Fruit fly (Drosophila melanogaster): ENCODE results near the gene Cpr67B.

The Cpr67B gene

DNA sequence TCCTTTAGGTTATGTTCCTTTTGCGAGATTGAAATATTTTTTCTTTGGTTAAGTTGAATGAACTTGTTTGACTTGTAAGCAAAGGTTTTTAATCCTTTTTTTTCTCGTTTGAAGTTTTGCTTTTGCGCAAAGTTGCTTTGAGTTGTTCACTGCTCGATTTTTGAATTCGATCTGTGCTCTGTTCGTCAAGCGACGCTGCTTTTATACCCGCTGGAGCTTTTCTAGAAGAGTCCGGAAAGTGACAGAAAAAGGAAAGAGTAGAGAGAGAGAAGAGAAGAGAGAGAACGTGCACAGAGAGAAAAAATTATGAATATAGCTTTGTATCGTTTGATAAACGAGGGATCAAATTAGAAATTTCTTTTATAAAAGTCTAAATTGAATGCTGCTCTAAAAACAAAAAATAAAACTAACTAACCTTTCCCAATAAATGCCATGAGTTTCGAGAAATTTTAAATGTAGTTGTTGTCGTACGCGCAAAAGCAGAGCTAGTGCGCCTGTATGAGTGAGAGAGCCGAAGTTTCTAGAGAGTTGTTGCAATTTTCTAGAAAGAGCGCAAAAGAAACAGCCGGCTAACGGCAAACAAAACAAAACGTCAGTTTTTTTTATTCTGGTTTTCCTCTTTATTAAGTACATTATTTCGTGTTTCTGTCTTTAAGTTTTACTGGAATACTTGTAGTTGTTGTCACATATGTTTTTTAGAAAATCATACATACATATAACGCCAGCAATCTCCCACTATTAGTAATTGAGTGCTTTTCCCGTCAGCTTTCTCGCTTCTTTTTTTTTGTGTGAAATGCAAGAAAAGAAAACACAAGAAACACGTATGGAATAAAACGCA, 27.2 kb upstream of the Cpr67B start, which contains the start of gene Hsp26 (continued):
- TF ChIP-seq trem (tag; optimal IDR thresholded peaks at IDR 0.05), result peak; percentile 54
- TF ChIP-seq CG13624 (GFP tag; optimal IDR thresholded peaks at IDR 0.05), result peak; percentile 87
- TF ChIP-seq Lim3 (GFP tag; IDR thresholded peaks at IDR 0.05), result no peak
- TF ChIP-seq caup (GFP tag; optimal IDR thresholded peaks at IDR 0.05; ENCODE audit: severe bottlenecking), result peak; percentile 83
- TF ChIP-seq Antp (GFP tag; optimal IDR thresholded peaks at IDR 0.05), result peak; percentile 86
- peak; percentile 72 for TF ChIP-seq tio (GFP tag; optimal IDR thresholded peaks at IDR 0.05)
- peak; percentile 59 for TF ChIP-seq CG11723 (GFP tag; optimal IDR thresholded peaks at IDR 0.05)
- peak; percentile 75 for TF ChIP-seq Jarid2 (GFP tag; optimal IDR thresholded peaks at IDR 0.05)
- 0 out of 2 replicates have a peak, but pooled peaks have one; percentile 22 for TF ChIP-seq CG4404 (GFP tag; IDR thresholded peaks at IDR 0.05)
- TF ChIP-seq Dip2 (GFP tag; IDR thresholded peaks at IDR 0.05), result no peak
- peak; percentile 74 for TF ChIP-seq Asciz (GFP tag; optimal IDR thresholded peaks at IDR 0.05)
- peak; percentile 38 for TF ChIP-seq sima (GFP tag; optimal IDR thresholded peaks at IDR 0.05)
- TF ChIP-seq CG11093 (GFP tag; IDR thresholded peaks at IDR 0.05), result peak; percentile 64; the same call in 2 of the 3 replicates
- TF ChIP-seq CG7556 (GFP tag; optimal IDR thresholded peaks at IDR 0.05), result peak; percentile 89
- TF ChIP-seq CG15601 (tag; optimal IDR thresholded peaks at IDR 0.05), result peak; percentile 85
- TF ChIP-seq CG32772 (GFP tag; IDR thresholded peaks at IDR 0.05), result peak; percentile 71
- peak; percentile 39; the same call in 1 of the 2 replicates for TF ChIP-seq Taf1 (GFP tag; IDR thresholded peaks at IDR 0.05)
- TF ChIP-seq pb (GFP tag; optimal IDR thresholded peaks at IDR 0.05), result peak; percentile 54
- no peak for TF ChIP-seq ftz-f1 (GFP tag; optimal IDR thresholded peaks at IDR 0.05)
- no peak for TF ChIP-seq cad (GFP tag; optimal IDR thresholded peaks at IDR 0.05)
- TF ChIP-seq CG3838 (GFP tag; optimal IDR thresholded peaks at IDR 0.05), result peak; percentile 34
- peak; percentile 61 for TF ChIP-seq CG9932 (GFP tag; IDR thresholded peaks at IDR 0.05)
- TF ChIP-seq Six4 (GFP tag; optimal IDR thresholded peaks at IDR 0.05), result peak; percentile 69
- TF ChIP-seq CG10565 (GFP tag; optimal IDR thresholded peaks at IDR 0.05), result no peak
- TF ChIP-seq CG8089 (GFP tag; optimal IDR thresholded peaks at IDR 0.05), result peak; percentile 79
- TF ChIP-seq fd96Cb (tag; optimal IDR thresholded peaks at IDR 0.05), result peak; percentile 65
- peak; percentile 67 for TF ChIP-seq onecut (GFP tag; IDR thresholded peaks at IDR 0.05)
- TF ChIP-seq repo (GFP tag; optimal IDR thresholded peaks at IDR 0.05), result peak; percentile 69
- no peak for TF ChIP-seq sr (GFP tag; IDR thresholded peaks at IDR 0.05)
- peak; percentile 54 for TF ChIP-seq CG15514 (GFP tag; optimal IDR thresholded peaks at IDR 0.05)
- peak; percentile 81 for TF ChIP-seq Dip3 (GFP tag; optimal IDR thresholded peaks at IDR 0.05)
- TF ChIP-seq E2f1 (GFP tag; IDR thresholded peaks at IDR 0.05), result peak; percentile 86
- TF ChIP-seq ttk (GFP tag; IDR thresholded peaks at IDR 0.05), result peak; percentile 73
- TF ChIP-seq CG3726 (GFP tag; IDR thresholded peaks at IDR 0.05), result 0 out of 3 replicates have a peak, but pooled peaks have one; percentile 47
- TF ChIP-seq CG10979 (tag; optimal IDR thresholded peaks at IDR 0.05), result peak; percentile 82
- TF ChIP-seq crc (GFP tag; optimal IDR thresholded peaks at IDR 0.05), result peak; percentile 84
- TF ChIP-seq Ssrp (tag; optimal IDR thresholded peaks at IDR 0.05), result peak; percentile 70
- peak; percentile 84 for TF ChIP-seq CG11504 (tag; optimal IDR thresholded peaks at IDR 0.05)
- TF ChIP-seq otp (GFP tag; IDR thresholded peaks at IDR 0.05), result peak; percentile 75; the same call in 2 of the 3 replicates
- TF ChIP-seq nerfin-1 (tag; optimal IDR thresholded peaks at IDR 0.05), result peak; percentile 70
- TF ChIP-seq CG12659 (GFP tag; optimal IDR thresholded peaks at IDR 0.05), result peak; percentile 86
- TF ChIP-seq gro (GFP tag; optimal IDR thresholded peaks at IDR 0.05), result peak; percentile 80
- peak; percentile 81; the same call in 1 of the 2 replicates for TF ChIP-seq CG5953 (GFP tag; IDR thresholded peaks at IDR 0.05)
- peak; percentile 79 for TF ChIP-seq corto (GFP tag; optimal IDR thresholded peaks at IDR 0.05)
- TF ChIP-seq CG14050 (GFP tag; IDR thresholded peaks at IDR 0.05), result peak; percentile 86
- TF ChIP-seq btn (GFP tag; optimal IDR thresholded peaks at IDR 0.05), result peak; percentile 46
- no peak for TF ChIP-seq Neu2 (GFP tag; optimal IDR thresholded peaks at IDR 0.05; ENCODE audit: borderline replicate concordance)
- peak; percentile 81 for TF ChIP-seq kay (GFP tag; optimal IDR thresholded peaks at IDR 0.05)
- TF ChIP-seq CG6272 (GFP tag; IDR thresholded peaks at IDR 0.05), result peak; percentile 55; the same call in 1 of the 2 replicates
